Worm (Caenorhabditis elegans) whole organism, late embryonic: ENCODE data around the gene srh-59.

Experiments used
- ama-1 ChIP-seq: fragments of 150-350 bp; optimal IDR thresholded peaks from 2 replicates; lab custom pipeline; 2014
- ceh-24 ChIP-seq: sonication (generic microtip); optimal IDR thresholded peaks from 2 replicates; lab custom pipeline; 2016; ENCODE audit warnings: mild to moderate bottlenecking, missing genetic modification characterization, missing compliant biosample characterization
- dmd-4 ChIP-seq: sonication (generic microtip); optimal IDR thresholded peaks from 2 replicates; lab custom pipeline; 2016; ENCODE audit warnings: borderline replicate concordance, missing genetic modification characterization, missing compliant biosample characterization
- fkh-10 ChIP-seq: fragments of 150-350 bp; optimal IDR thresholded peaks from 2 replicates; lab custom pipeline; 2014; ENCODE audit warnings: missing biosample characterization, missing genetic modification reagents, missing genetic modification characterization
- lin-11 ChIP-seq: fragments of 200-800 bp; sonication (Bioruptor generic); optimal IDR thresholded peaks from 2 replicates; lab custom pipeline; 2018; ENCODE audit warnings: mild to moderate bottlenecking, missing genetic modification characterization, missing compliant biosample characterization
- nfya-1 ChIP-seq: sonication (generic microtip); optimal IDR thresholded peaks from 2 replicates; lab custom pipeline; 2017; ENCODE audit warnings: missing genetic modification characterization, mild to moderate bottlenecking, missing compliant biosample characterization, antibody characterized with exemption, moderate library complexity
- nhr-11 ChIP-seq: fragments of 150-350 bp; optimal IDR thresholded peaks from 2 replicates; lab custom pipeline; 2014; ENCODE audit warnings: missing biosample characterization, missing genetic modification characterization
- npax-4 ChIP-seq: sonication (generic microtip); optimal IDR thresholded peaks from 2 replicates; lab custom pipeline; 2016; ENCODE audit warnings: missing genetic modification characterization, missing compliant biosample characterization
- pat-9 ChIP-seq: fragments of 200-800 bp; sonication (Bioruptor generic); optimal IDR thresholded peaks from 2 replicates; lab custom pipeline; 2018; ENCODE audit warnings: mild to moderate bottlenecking, missing genetic modification characterization, moderate library complexity, missing compliant biosample characterization
- pqm-1 ChIP-seq: sonication (generic microtip); optimal IDR thresholded peaks from 2 replicates; lab custom pipeline; 2016; ENCODE audit warnings: missing genetic modification characterization, missing compliant biosample characterization
- tbx-7 ChIP-seq: sonication (generic microtip); optimal IDR thresholded peaks from 2 replicates; lab custom pipeline; 2016; ENCODE audit warnings: missing genotype, missing genetic modification characterization, missing compliant biosample characterization
- unc-55 ChIP-seq: sonication (generic microtip); optimal IDR thresholded peaks from 2 replicates; lab custom pipeline; 2017; ENCODE audit warnings: missing biosample characterization, missing genetic modification reagents, missing genetic modification characterization

ce11 chrII:3547282-3547681 lies 34.6 kb upstream of the srh-59 start:
- no peak for TF ChIP-seq lin-11 (tag; lab: Kevin White, UChicago)
- TF ChIP-seq tbx-7 (tag; lab: Kevin White, UChicago) = no peak
- no peak for TF ChIP-seq pqm-1 (tag; lab: Kevin White, UChicago)
- no peak for TF ChIP-seq pat-9 (tag; lab: Kevin White, UChicago)
- no peak for TF ChIP-seq npax-4
- no peak for TF ChIP-seq ama-1
- no peak for TF ChIP-seq nhr-11 (tag; lab: Kevin White, UChicago)
- no peak for TF ChIP-seq ceh-24
- TF ChIP-seq unc-55 (GFP tag; lab: Kevin White, UChicago) = no peak
- no peak for TF ChIP-seq dmd-4
- TF ChIP-seq nfya-1 (tag; lab: Kevin White, UChicago) = peak; percentile 37
- no peak for TF ChIP-seq fkh-10 (GFP tag; lab: Kevin White, UChicago)
